Fruit fly (Drosophila melanogaster): Measurements from ENCODE around the gene CG7548.

- TF ChIP-seq CG32006 (GFP tag; optimal IDR thresholded peaks at IDR 0.05) (no peak), Eip75B (GFP tag; optimal IDR thresholded peaks at IDR 0.05) (no peak), Sox15 (GFP tag; optimal IDR thresholded peaks at IDR 0.05) (no peak), Sox14 (GFP tag; optimal IDR thresholded peaks at IDR 0.05) (no peak), Blimp-1 (GFP tag; optimal IDR thresholded peaks at IDR 0.05) (no peak), CG6808 (GFP tag; optimal IDR thresholded peaks at IDR 0.05) (no peak), Lpt (GFP tag; optimal IDR thresholded peaks at IDR 0.05) (no peak), fkh (GFP tag; optimal IDR thresholded peaks at IDR 0.05) (no peak), CG16779 (tag; optimal IDR thresholded peaks at IDR 0.05) (no peak), lz (GFP tag; optimal IDR thresholded peaks at IDR 0.05) (no peak), spab (GFP tag; optimal IDR thresholded peaks at IDR 0.05) (no peak), OdsH (GFP tag; optimal IDR thresholded peaks at IDR 0.05) (no peak), CG9139 (GFP tag; optimal IDR thresholded peaks at IDR 0.05) (no peak)
Measured at dm6 chr3L:7485667-7486066, 20.4 kb downstream of the CG7548 start, which contains the start of gene mthl6.

Data from whole organism, prepupa.